Worm (Caenorhabditis elegans): ENCODE results near the gene adt-2.
A peak's percentile ranks its signal among the peaks of the same experiment; 100 is the strongest.

- TF ChIP-seq unc-62 (GFP tag; optimal IDR thresholded peaks at IDR 0.05), result no peak
- TF ChIP-seq unc-39 (tag; optimal IDR thresholded peaks at IDR 0.05), result no peak
- TF ChIP-seq R02D3.7 (tag; optimal IDR thresholded peaks at IDR 0.05), result no peak
- no peak for TF ChIP-seq ztf-11 (tag; optimal IDR thresholded peaks at IDR 0.05)
- TF ChIP-seq nhr-11 (tag; optimal IDR thresholded peaks at IDR 0.05), result no peak
- TF ChIP-seq nhr-12 (tag; optimal IDR thresholded peaks at IDR 0.05), result no peak
- no peak for TF ChIP-seq aly-2 (tag; optimal IDR thresholded peaks at IDR 0.05)
- peak; percentile 35 for TF ChIP-seq fos-1 (tag; optimal IDR thresholded peaks at IDR 0.05)
- TF ChIP-seq sma-9 (GFP tag; optimal IDR thresholded peaks at IDR 0.05), result peak; percentile 61
- TF ChIP-seq sma-9 (tag; optimal IDR thresholded peaks at IDR 0.05), result no peak
- no peak for TF ChIP-seq snpc-4 (tag; optimal IDR thresholded peaks at IDR 0.05)
- TF ChIP-seq skn-1 (tag; optimal IDR thresholded peaks at IDR 0.05), result no peak
- no peak for TF ChIP-seq nhr-129 (tag; optimal IDR thresholded peaks at IDR 0.05)
Observed at ce11 chrX:7578308-7578707, 7.7 kb upstream of the adt-2 start.

Data from whole organism, L2 larva.